Worm (Caenorhabditis elegans) whole organism, L2 larva: ENCODE data around the gene F26F4.8.

ENCODE experiments used
- F13H6.1 ChIP-seq: sonication (generic microtip); optimal IDR thresholded peaks from 2 replicates; lab custom pipeline; 2016; ENCODE audit warnings: missing genetic modification characterization, missing compliant biosample characterization
- ZK546.5 ChIP-seq: sonication (generic microtip); optimal IDR thresholded peaks from 2 replicates; lab custom pipeline; 2017; ENCODE audit warnings: missing biosample characterization, missing genetic modification characterization
- ceh-82 ChIP-seq: fragments of 150-350 bp; optimal IDR thresholded peaks from 2 replicates; lab custom pipeline; 2014; ENCODE audit warnings: missing biosample characterization, missing genetic modification characterization
- lin-39 ChIP-seq: fragments of 150-350 bp; optimal IDR thresholded peaks from 2 replicates; lab custom pipeline; 2014; ENCODE audit warnings: missing biosample characterization, missing genetic modification reagents, missing genetic modification characterization
- mab-5 ChIP-seq: fragments of 150-350 bp; optimal IDR thresholded peaks from 2 replicates; lab custom pipeline; 2014; ENCODE audit warnings: missing biosample characterization, missing genetic modification characterization
- nhr-10 ChIP-seq: sonication (generic microtip); optimal IDR thresholded peaks from 2 replicates; lab custom pipeline; 2017; ENCODE audit warnings: missing biosample characterization, missing genetic modification characterization
- nhr-237 ChIP-seq: fragments of 150-350 bp; optimal IDR thresholded peaks from 2 replicates; lab custom pipeline; 2014; ENCODE audit warnings: missing biosample characterization, missing genetic modification characterization

DNA sequence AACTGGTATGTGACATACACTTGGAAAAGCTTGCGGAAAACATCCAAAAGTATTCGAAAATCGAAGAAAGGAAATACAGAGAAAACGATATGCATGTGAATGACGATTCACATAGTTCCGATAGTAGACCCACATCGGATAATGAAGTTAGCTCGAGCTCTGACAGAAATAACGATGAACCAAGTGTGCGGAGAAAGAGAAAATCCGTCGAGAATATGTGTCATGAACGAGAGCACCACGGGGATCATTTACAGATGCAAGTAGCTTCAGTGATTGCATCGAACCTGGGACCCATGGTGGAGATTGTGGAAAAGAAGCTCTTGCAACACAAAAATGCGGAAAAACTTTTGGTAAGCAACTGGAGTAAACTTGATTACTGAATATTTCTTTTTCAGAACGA lies 48.3 kb downstream of the F26F4.8 start:
- TF ChIP-seq lin-39 (tag; lab: Kevin White, UChicago) (no peak), ceh-82 (tag; lab: Kevin White, UChicago) (no peak), mab-5 (tag; lab: Kevin White, UChicago) (no peak), ZK546.5 (no peak), nhr-237 (tag; lab: Kevin White, UChicago) (no peak), nhr-10 (tag; lab: Kevin White, UChicago) (no peak), F13H6.1 (tag; lab: Kevin White, UChicago) (no peak)
